Worm (Caenorhabditis elegans) whole organism, young adult: ENCODE measurements around the gene tab-1.

Source experiments
- F57A8.1 ChIP-seq: fragments of 200-800 bp; sonication (Bioruptor generic); optimal IDR thresholded peaks from 2 replicates; lab custom pipeline; 2018; ENCODE audit warnings: mild to moderate bottlenecking, missing genetic modification characterization, moderate library complexity, missing compliant biosample characterization
- akir-1 ChIP-seq: fragments of 200-800 bp; sonication (Bioruptor generic); optimal IDR thresholded peaks from 2 replicates; lab custom pipeline; 2018; ENCODE audit warnings: mild to moderate bottlenecking, missing genetic modification characterization, moderate library complexity, missing compliant biosample characterization
- bed-1 ChIP-seq: fragments of 200-800 bp; sonication (Bioruptor generic); IDR thresholded peaks from 2 replicates; pipeline ENCODE4 v1.3.6; 2022; ENCODE audit warnings: missing genetic modification reagents, missing genetic modification characterization, missing compliant biosample characterization
- cebp-2 ChIP-seq: fragments of 200-800 bp; sonication (Bioruptor generic); IDR thresholded peaks from 2 replicates; pipeline ENCODE4 v1.3.6; 2022; ENCODE audit warnings: missing genetic modification characterization, missing compliant biosample characterization
- dpff-1 ChIP-seq: sonication (generic microtip); optimal IDR thresholded peaks from 2 replicates; lab custom pipeline; 2017; ENCODE audit warnings: mild to moderate bottlenecking, missing genetic modification characterization, missing compliant biosample characterization
- dpl-1 ChIP-seq: fragments of 150-350 bp; optimal IDR thresholded peaks from 2 replicates; lab custom pipeline; 2014; ENCODE audit warnings: missing biosample characterization, missing genetic modification reagents, missing genetic modification characterization
- egl-18 ChIP-seq: fragments of 200-800 bp; sonication (Bioruptor generic); IDR thresholded peaks from 2 replicates; pipeline ENCODE4 v1.3.6; 2022; ENCODE audit warnings: missing genetic modification reagents, missing genetic modification characterization, missing compliant biosample characterization
- rcor-1 ChIP-seq: fragments of 200-800 bp; sonication (Bioruptor generic); IDR thresholded peaks from 2 replicates; pipeline ENCODE4 v1.3.6; 2022; ENCODE audit warnings: missing genetic modification reagents, missing genetic modification characterization, missing compliant biosample characterization
- unc-62 ChIP-seq: fragments of 150-350 bp; optimal IDR thresholded peaks from 2 replicates; lab custom pipeline; 2014; ENCODE audit warnings: missing biosample characterization, missing genetic modification reagents, missing genetic modification characterization

- no peak for TF ChIP-seq egl-18 (GFP tag; lab: Robert Waterston, UW)
- TF ChIP-seq akir-1 (GFP tag; lab: Kevin White, UChicago), result no peak
- TF ChIP-seq F57A8.1 (GFP tag; lab: Kevin White, UChicago), result no peak
- TF ChIP-seq dpl-1 (GFP tag; lab: Kevin White, UChicago), result no peak
- no peak for TF ChIP-seq rcor-1
- TF ChIP-seq cebp-2 (GFP tag; lab: Robert Waterston, UW), result no peak
- TF ChIP-seq bed-1, result no peak
- no peak for TF ChIP-seq dpff-1 (tag; lab: Kevin White, UChicago)
- no peak for TF ChIP-seq unc-62 (GFP tag; lab: Kevin White, UChicago)
Observed at ce11 chrII:6807162-6807561, 4.0 kb downstream of the tab-1 start, which contains the start of gene F31E8.5.
